Worm (Caenorhabditis elegans): Measurements from ENCODE around the gene F47B7.4.

Gene F47B7.4

ce11 chrX:3766552-3766951 is at the start of gene F47B7.4:
Gene F47B7.4 (minus strand): TSS chrX:3766652.
- TF ChIP-seq dmd-4 (tag; optimal IDR thresholded peaks at IDR 0.05; ENCODE audit: borderline replicate concordance) (no peak), C38D4.7 (GFP tag; optimal IDR thresholded peaks at IDR 0.05) (no peak), nfya-1 (tag; optimal IDR thresholded peaks at IDR 0.05) (no peak), elt-4 (tag; optimal IDR thresholded peaks at IDR 0.05) (no peak)

- no peak for TF ChIP-seq hlh-15 (tag; optimal IDR thresholded peaks at IDR 0.05)
- no peak for TF ChIP-seq elt-4 (tag; optimal IDR thresholded peaks at IDR 0.05)
- TF ChIP-seq K02D7.2 (tag; optimal IDR thresholded peaks at IDR 0.05), result no peak
- TF ChIP-seq sox-4 (tag; optimal IDR thresholded peaks at IDR 0.05), result no peak
- TF ChIP-seq ceh-30 (tag; optimal IDR thresholded peaks at IDR 0.05), result no peak
- no peak for TF ChIP-seq ceh-31 (tag; optimal IDR thresholded peaks at IDR 0.05)
- TF ChIP-seq F13H6.1 (tag; optimal IDR thresholded peaks at IDR 0.05), result no peak
- TF ChIP-seq lin-11 (tag; optimal IDR thresholded peaks at IDR 0.05), result no peak
- TF ChIP-seq gmeb-2 (tag; optimal IDR thresholded peaks at IDR 0.05), result no peak
- no peak for TF ChIP-seq ztf-16 (tag; optimal IDR thresholded peaks at IDR 0.05)
- no peak for TF ChIP-seq K09A11.1 (tag; optimal IDR thresholded peaks at IDR 0.05; ENCODE audit: insufficient read depth)
- TF ChIP-seq zip-5 (tag; optimal IDR thresholded peaks at IDR 0.05), result no peak
- no peak for TF ChIP-seq fkh-6 (tag; optimal IDR thresholded peaks at IDR 0.05)
- TF ChIP-seq hlh-30 (tag; optimal IDR thresholded peaks at IDR 0.05; ENCODE audit: insufficient read depth), result no peak
- no peak for TF ChIP-seq pat-9 (tag; optimal IDR thresholded peaks at IDR 0.05)
- TF ChIP-seq nhr-11 (tag; optimal IDR thresholded peaks at IDR 0.05), result no peak
- no peak for TF ChIP-seq eyg-1 (tag; optimal IDR thresholded peaks at IDR 0.05)
- TF ChIP-seq che-1 (tag; optimal IDR thresholded peaks at IDR 0.05), result no peak
Measured at ce11 chrX:3814827-3815226, 48.4 kb upstream of the F47B7.4 start.

ce11 chrX:3807166-3807565 is 40.7 kb upstream of the F47B7.4 start, which contains the start of gene F35A5.1:
Gene F35A5.1 (plus strand): TSS chrX:3807466.
- TF ChIP-seq ceh-24 (tag; optimal IDR thresholded peaks at IDR 0.05) (no peak), lim-6 (tag; optimal IDR thresholded peaks at IDR 0.05) (no peak), unc-86 (tag; optimal IDR thresholded peaks at IDR 0.05) (no peak), zip-5 (tag; optimal IDR thresholded peaks at IDR 0.05) (no peak), ref-2 (tag; optimal IDR thresholded peaks at IDR 0.05) (no peak), ahr-1 (tag; optimal IDR thresholded peaks at IDR 0.05) (no peak), pros-1 (tag; optimal IDR thresholded peaks at IDR 0.05) (no peak), elt-4 (tag; optimal IDR thresholded peaks at IDR 0.05) (no peak)

- TF ChIP-seq gmeb-2 (tag; optimal IDR thresholded peaks at IDR 0.05), result no peak
- TF ChIP-seq Y22D7AL.16 (tag; optimal IDR thresholded peaks at IDR 0.05), result no peak
- no peak for TF ChIP-seq ahr-1 (tag; optimal IDR thresholded peaks at IDR 0.05)
- TF ChIP-seq dve-1 (tag; optimal IDR thresholded peaks at IDR 0.05), result no peak
- no peak for TF ChIP-seq pha-4 (tag; optimal IDR thresholded peaks at IDR 0.05)
Measured at ce11 chrX:3804837-3805236, 38.4 kb upstream of the F47B7.4 start, which contains the start of gene F35A5.2. Gene F35A5.2 (plus strand): TSS chrX:3805137.

ce11 chrX:3803314-3803713 is 36.9 kb upstream of the F47B7.4 start, which contains the start of gene F35A5.8:
Gene F35A5.8 (minus strand): TSS chrX:3803464.
- peak; percentile 47 for TF ChIP-seq tbx-2 (tag; optimal IDR thresholded peaks at IDR 0.05)
- TF ChIP-seq mec-3 (tag; optimal IDR thresholded peaks at IDR 0.05; ENCODE audit: borderline replicate concordance), result no peak
- TF ChIP-seq sox-4 (tag; optimal IDR thresholded peaks at IDR 0.05), result peak; percentile 37
- TF ChIP-seq zip-5 (tag; optimal IDR thresholded peaks at IDR 0.05), result peak; percentile 22
- TF ChIP-seq ceh-31 (tag; optimal IDR thresholded peaks at IDR 0.05), result peak; percentile 46
- peak; percentile 94 for TF ChIP-seq unc-42 (tag; optimal IDR thresholded peaks at IDR 0.05)
- TF ChIP-seq sox-2 (GFP tag; IDR thresholded peaks at IDR 0.05), result peak; percentile 66
- peak; percentile 50 for TF ChIP-seq nfya-1 (tag; optimal IDR thresholded peaks at IDR 0.05)
- peak; percentile 10 for TF ChIP-seq ttx-3 (tag; optimal IDR thresholded peaks at IDR 0.05)
- TF ChIP-seq unc-55 (GFP tag; optimal IDR thresholded peaks at IDR 0.05), result peak; percentile 45
- no peak for TF ChIP-seq unc-3 (GFP tag; conservative IDR thresholded peaks at IDR 0.05)
- peak; percentile 16 for TF ChIP-seq unc-3 (tag; optimal IDR thresholded peaks at IDR 0.05)
- TF ChIP-seq dmd-4 (tag; optimal IDR thresholded peaks at IDR 0.05; ENCODE audit: borderline replicate concordance), result no peak
- TF ChIP-seq rnt-1 (tag; optimal IDR thresholded peaks at IDR 0.05), result peak; percentile 2
- no peak for TF ChIP-seq unc-86 (tag; optimal IDR thresholded peaks at IDR 0.05)
- no peak for TF ChIP-seq elt-4 (tag; optimal IDR thresholded peaks at IDR 0.05)
- no peak for TF ChIP-seq C08G9.2 (tag; optimal IDR thresholded peaks at IDR 0.05)
